Worm (Caenorhabditis elegans) whole organism, L4 larva: Measurements from ENCODE around the gene pro-2.

Source experiments
- F49E8.2 ChIP-seq: sonication (generic microtip); optimal IDR thresholded peaks from 2 replicates; lab custom pipeline; 2016; ENCODE audit warnings: missing compliant biosample characterization, mild to moderate bottlenecking, missing genetic modification characterization, borderline replicate concordance
- daf-12 ChIP-seq: fragments of 150-350 bp; optimal IDR thresholded peaks from 2 replicates; lab custom pipeline; 2014; ENCODE audit warnings: missing biosample characterization, missing genetic modification reagents, missing genetic modification characterization
- duxl-1 ChIP-seq: sonication (generic microtip); optimal IDR thresholded peaks from 2 replicates; lab custom pipeline; 2016; ENCODE audit warnings: mild to moderate bottlenecking, missing genetic modification characterization, moderate library complexity, missing compliant biosample characterization; ENCODE audit not compliant: poor library complexity
- lin-15B ChIP-seq: fragments of 150-350 bp; sonication (generic microtip); optimal IDR thresholded peaks from 3 replicates; lab custom pipeline; 2014; ENCODE audit warnings: missing biosample characterization, missing genetic modification characterization
- nhr-42 ChIP-seq: fragments of 200-800 bp; sonication (Bioruptor generic); IDR thresholded peaks from 2 replicates; pipeline ENCODE4 v1.3.6; 2022; ENCODE audit warnings: missing genetic modification characterization, missing compliant biosample characterization
- nhr-77 ChIP-seq: fragments of 150-350 bp; optimal IDR thresholded peaks from 2 replicates; lab custom pipeline; 2014; ENCODE audit warnings: missing biosample characterization, missing genetic modification characterization
- unc-62 ChIP-seq, 3 experiments: fragments of 150-350 bp in 1 of 3; sonication (generic microtip); optimal IDR thresholded peaks in 2 of 3; peaks in 1 of 3; 1 replicate in 1 of 3; 2 replicates in 2 of 3; lab custom pipeline; 2014 to 2017; ENCODE audit warnings: missing biosample characterization in 3 of 3, missing genetic modification characterization in 3 of 3, missing genetic modification reagents in 3 of 3, missing genotype in 1 of 3

ce11 chrII:10317007-10317406 is 27.9 kb downstream of the pro-2 start, which contains the start of gene M02G9.4:
- TF ChIP-seq lin-15B = no peak
- TF ChIP-seq duxl-1 (tag; lab: Kevin White, UChicago) = no peak
- TF ChIP-seq daf-12 = no peak
- TF ChIP-seq F49E8.2 (tag; lab: Kevin White, UChicago) = no peak
- no peak for TF ChIP-seq nhr-42 (GFP tag; lab: Robert Waterston, UW)
- no peak for TF ChIP-seq unc-62 (GFP tag; optimal IDR thresholded peaks at IDR 0.05 in 1 of 2; lab: Kevin White, UChicago)
- no peak for TF ChIP-seq unc-62 (tag; optimal IDR thresholded peaks at IDR 0.05; lab: Kevin White, UChicago)
- TF ChIP-seq nhr-77 (tag; lab: Kevin White, UChicago) = no peak
